Worm (Caenorhabditis elegans) whole organism, young adult: ENCODE measurements around the gene ntl-9.
A peak's percentile ranks its signal among the peaks of the same experiment; 100 is the strongest.

Source experiments
- B0019.2 ChIP-seq: fragments of 200-800 bp; sonication (Bioruptor generic); conservative IDR thresholded peaks from 2 replicates; pipeline ENCODE4 v1.3.6; 2022; ENCODE audit warnings: missing genetic modification reagents, missing genetic modification characterization, missing compliant biosample characterization
- B0035.1 ChIP-seq: sonication (generic microtip); optimal IDR thresholded peaks from 2 replicates; lab custom pipeline; 2016; ENCODE audit warnings: missing genetic modification characterization, mild to moderate bottlenecking, missing compliant biosample characterization, missing genotype, missing genetic modification reagents
- B0336.3 ChIP-seq: fragments of 200-800 bp; sonication (Bioruptor generic); IDR thresholded peaks from 2 replicates; pipeline ENCODE4 v1.3.6; 2022; ENCODE audit warnings: missing genetic modification characterization, missing compliant biosample characterization
- C17E4.6 ChIP-seq: fragments of 200-800 bp; sonication (Bioruptor generic); IDR thresholded peaks from 2 replicates; pipeline ENCODE4 v1.3.6; 2022; ENCODE audit warnings: missing genetic modification reagents, missing genetic modification characterization, missing compliant biosample characterization
- D2030.7 ChIP-seq: fragments of 200-800 bp; sonication (Bioruptor generic); IDR thresholded peaks from 2 replicates; pipeline ENCODE4 v1.3.6; 2022; ENCODE audit warnings: missing genetic modification reagents, missing genetic modification characterization, missing compliant biosample characterization
- F22D6.2 ChIP-seq: sonication (generic microtip); optimal IDR thresholded peaks from 2 replicates; lab custom pipeline; 2016; ENCODE audit warnings: mild to moderate bottlenecking, missing genetic modification characterization, missing compliant biosample characterization
- F33H1.4 ChIP-seq: fragments of 200-800 bp; sonication (Bioruptor generic); IDR thresholded peaks from 2 replicates; pipeline ENCODE4 v1.3.6; 2022; ENCODE audit warnings: missing genetic modification reagents, missing genetic modification characterization, missing compliant biosample characterization
- F49E8.2 ChIP-seq: sonication (generic microtip); optimal IDR thresholded peaks from 3 replicates; lab custom pipeline; 2017; ENCODE audit warnings: missing genetic modification characterization, mild to moderate bottlenecking, missing compliant biosample characterization, antibody characterized with exemption, moderate library complexity; ENCODE audit not compliant: insufficient read depth
- Y53G8AR.9 ChIP-seq: fragments of 200-800 bp; sonication (Bioruptor generic); conservative IDR thresholded peaks from 2 replicates; pipeline ENCODE4 v1.3.6; 2022; ENCODE audit warnings: missing genetic modification reagents, missing genetic modification characterization, missing compliant biosample characterization
- Y79H2A.3 ChIP-seq: fragments of 200-800 bp; sonication (Bioruptor generic); conservative IDR thresholded peaks from 2 replicates; pipeline ENCODE4 v1.3.6; 2022; ENCODE audit warnings: missing genetic modification reagents, missing genetic modification characterization, missing compliant biosample characterization
- Y95B8A.8 ChIP-seq: fragments of 200-800 bp; sonication (Bioruptor generic); IDR thresholded peaks from 2 replicates; pipeline ENCODE4 v1.3.6; 2022; ENCODE audit warnings: missing genetic modification reagents, missing genetic modification characterization, missing compliant biosample characterization
- ZK185.1 ChIP-seq: sonication (generic microtip); optimal IDR thresholded peaks from 2 replicates; lab custom pipeline; 2016; ENCODE audit warnings: mild to moderate bottlenecking, missing genetic modification characterization, missing compliant biosample characterization; ENCODE audit not compliant: poor library complexity, severe bottlenecking
- aptf-2 ChIP-seq: fragments of 200-800 bp; sonication (Bioruptor generic); conservative IDR thresholded peaks from 2 replicates; pipeline ENCODE4 v1.3.6; 2022; ENCODE audit warnings: missing genetic modification reagents, missing genetic modification characterization, missing compliant biosample characterization
- athp-1 ChIP-seq: sonication (generic microtip); optimal IDR thresholded peaks from 2 replicates; lab custom pipeline; 2017; ENCODE audit warnings: mild to moderate bottlenecking, missing genetic modification characterization, missing compliant biosample characterization
- attf-6 ChIP-seq: fragments of 200-800 bp; sonication (Bioruptor generic); IDR thresholded peaks from 2 replicates; pipeline ENCODE4 v1.3.6; 2022; ENCODE audit warnings: missing genetic modification reagents, missing genetic modification characterization, missing compliant biosample characterization
- cebp-1 ChIP-seq, 2 experiments: fragments of 200-800 bp in 1 of 2; sonication (Bioruptor generic) in 1 of 2; sonication (generic microtip) in 1 of 2; IDR thresholded peaks in 1 of 2; optimal IDR thresholded peaks in 1 of 2; 2 replicates each; pipeline versions ENCODE4 v1.3.6 to Lab custom; 2017 to 2022; ENCODE audit warnings: missing compliant biosample characterization in 2 of 2, missing genetic modification characterization in 2 of 2, mild to moderate bottlenecking in 1 of 2, missing genetic modification reagents in 1 of 2, moderate library complexity in 1 of 2
- die-1 ChIP-seq: sonication (generic microtip); optimal IDR thresholded peaks from 2 replicates; lab custom pipeline; 2016; ENCODE audit warnings: missing genotype, mild to moderate bottlenecking, missing genetic modification characterization, missing compliant biosample characterization
- dpff-1 ChIP-seq: sonication (generic microtip); optimal IDR thresholded peaks from 2 replicates; lab custom pipeline; 2017; ENCODE audit warnings: mild to moderate bottlenecking, missing genetic modification characterization, missing compliant biosample characterization
- efl-1 ChIP-seq: fragments of 150-350 bp; optimal IDR thresholded peaks from 2 replicates; lab custom pipeline; 2014; ENCODE audit warnings: missing biosample characterization, missing genetic modification reagents, missing genetic modification characterization
- egl-18 ChIP-seq: fragments of 200-800 bp; sonication (Bioruptor generic); IDR thresholded peaks from 2 replicates; pipeline ENCODE4 v1.3.6; 2022; ENCODE audit warnings: missing genetic modification reagents, missing genetic modification characterization, missing compliant biosample characterization
- egl-44 ChIP-seq: fragments of 200-800 bp; sonication (Bioruptor generic); IDR thresholded peaks from 2 replicates; pipeline ENCODE4 v1.3.6; 2022; ENCODE audit warnings: missing genetic modification reagents, missing genetic modification characterization, missing compliant biosample characterization
- ekl-4 ChIP-seq: fragments of 200-800 bp; sonication (Bioruptor generic); IDR thresholded peaks from 2 replicates; pipeline ENCODE4 v1.3.6; 2022; ENCODE audit warnings: missing genetic modification reagents, missing genetic modification characterization, missing compliant biosample characterization
- ets-4 ChIP-seq: fragments of 200-800 bp; sonication (Bioruptor generic); optimal IDR thresholded peaks from 2 replicates; lab custom pipeline; 2018; ENCODE audit warnings: mild to moderate bottlenecking, missing genetic modification characterization, missing compliant biosample characterization
- him-1 ChIP-seq: sonication (generic microtip); optimal IDR thresholded peaks from 2 replicates; lab custom pipeline; 2016; ENCODE audit warnings: missing genotype, missing genetic modification reagents, missing genetic modification characterization, missing compliant biosample characterization
- hlh-26 ChIP-seq: fragments of 200-800 bp; sonication (Bioruptor generic); conservative IDR thresholded peaks from 2 replicates; pipeline ENCODE4 v1.3.6; 2022; ENCODE audit warnings: missing genetic modification reagents, missing genetic modification characterization, missing compliant biosample characterization
- hrde-1 ChIP-seq: sonication (generic microtip); optimal IDR thresholded peaks from 2 replicates; lab custom pipeline; 2016; ENCODE audit warnings: missing genetic modification characterization, mild to moderate bottlenecking, missing compliant biosample characterization, moderate library complexity, missing genotype, missing genetic modification reagents, borderline replicate concordance
- hsf-1 ChIP-seq: fragments of 200-800 bp; sonication (Bioruptor generic); IDR thresholded peaks from 2 replicates; pipeline ENCODE4 v1.3.6; 2022; ENCODE audit warnings: missing genetic modification reagents, missing genetic modification characterization, missing compliant biosample characterization
- lag-1 ChIP-seq: fragments of 200-800 bp; sonication (Bioruptor generic); IDR thresholded peaks from 2 replicates; pipeline ENCODE4 v1.3.6; 2022; ENCODE audit warnings: missing genetic modification reagents, missing genetic modification characterization, missing compliant biosample characterization
- lin-40 ChIP-seq: sonication (generic microtip); optimal IDR thresholded peaks from 2 replicates; lab custom pipeline; 2016; ENCODE audit warnings: missing genetic modification characterization, mild to moderate bottlenecking, missing compliant biosample characterization, missing genotype, missing genetic modification reagents
- lin-54 ChIP-seq: fragments of 200-800 bp; sonication (Bioruptor generic); optimal IDR thresholded peaks from 2 replicates; lab custom pipeline; 2018; ENCODE audit warnings: mild to moderate bottlenecking, missing genetic modification characterization, missing compliant biosample characterization
- lir-1 ChIP-seq: fragments of 200-800 bp; sonication (Bioruptor generic); conservative IDR thresholded peaks from 2 replicates; pipeline ENCODE4 v1.3.6; 2022; ENCODE audit warnings: missing genetic modification reagents, missing genetic modification characterization, missing compliant biosample characterization
- lsl-1 ChIP-seq: fragments of 200-800 bp; sonication (Bioruptor generic); optimal IDR thresholded peaks from 2 replicates; lab custom pipeline; 2018; ENCODE audit warnings: mild to moderate bottlenecking, missing genetic modification characterization, moderate library complexity, missing compliant biosample characterization
- madf-3 ChIP-seq: fragments of 200-800 bp; sonication (Bioruptor generic); IDR thresholded peaks from 2 replicates; pipeline ENCODE4 v1.3.6; 2022; ENCODE audit warnings: missing genetic modification reagents, missing genetic modification characterization, missing compliant biosample characterization
- madf-6 ChIP-seq: fragments of 200-800 bp; sonication (Bioruptor generic); IDR thresholded peaks from 2 replicates; pipeline ENCODE4 v1.3.6; 2022; ENCODE audit warnings: missing genetic modification reagents, missing genetic modification characterization, missing compliant biosample characterization
- mel-28 ChIP-seq: sonication (generic microtip); optimal IDR thresholded peaks from 2 replicates; lab custom pipeline; 2016; ENCODE audit warnings: borderline replicate concordance, mild to moderate bottlenecking, missing genetic modification characterization, missing compliant biosample characterization
- mxl-1 ChIP-seq: sonication (generic microtip); optimal IDR thresholded peaks from 2 replicates; lab custom pipeline; 2016; ENCODE audit warnings: missing genetic modification characterization, missing compliant biosample characterization
- nfyb-1 ChIP-seq: fragments of 200-800 bp; sonication (Bioruptor generic); IDR thresholded peaks from 2 replicates; pipeline ENCODE4 v1.3.6; 2022; ENCODE audit warnings: missing genetic modification reagents, missing genetic modification characterization, missing compliant biosample characterization
- nhr-80 ChIP-seq: sonication (generic microtip); optimal IDR thresholded peaks from 2 replicates; lab custom pipeline; 2016; ENCODE audit warnings: missing genetic modification characterization, missing compliant biosample characterization
- nhr-90 ChIP-seq: sonication (generic microtip); optimal IDR thresholded peaks from 2 replicates; lab custom pipeline; 2016; ENCODE audit warnings: missing genotype, mild to moderate bottlenecking, missing genetic modification characterization, missing compliant biosample characterization
- rcor-1 ChIP-seq: fragments of 200-800 bp; sonication (Bioruptor generic); IDR thresholded peaks from 2 replicates; pipeline ENCODE4 v1.3.6; 2022; ENCODE audit warnings: missing genetic modification reagents, missing genetic modification characterization, missing compliant biosample characterization
- tbp1 ChIP-seq: fragments of 200-800 bp; sonication (Bioruptor generic); optimal IDR thresholded peaks from 2 replicates; lab custom pipeline; 2018; ENCODE audit warnings: mild to moderate bottlenecking, missing genetic modification characterization, missing compliant biosample characterization
- tbx-9 ChIP-seq: sonication (generic microtip); optimal IDR thresholded peaks from 2 replicates; lab custom pipeline; 2016; ENCODE audit warnings: borderline replicate concordance, missing genetic modification characterization, inconsistent platforms, missing compliant biosample characterization
- tlf-1 ChIP-seq: fragments of 200-800 bp; sonication (Bioruptor generic); optimal IDR thresholded peaks from 2 replicates; lab custom pipeline; 2018; ENCODE audit warnings: mild to moderate bottlenecking, missing genetic modification characterization, missing compliant biosample characterization
- unc-130 ChIP-seq: sonication (generic microtip); optimal IDR thresholded peaks from 2 replicates; lab custom pipeline; 2016; ENCODE audit warnings: missing genetic modification reagents, missing genetic modification characterization, missing compliant biosample characterization
- ztf-18 ChIP-seq: sonication (generic microtip); optimal IDR thresholded peaks from 2 replicates; lab custom pipeline; 2016; ENCODE audit warnings: missing genotype, mild to moderate bottlenecking, missing genetic modification characterization, missing compliant biosample characterization
- ztf-22 ChIP-seq: fragments of 200-800 bp; sonication (Bioruptor generic); optimal IDR thresholded peaks from 2 replicates; lab custom pipeline; 2018; ENCODE audit warnings: mild to moderate bottlenecking, missing genetic modification characterization, moderate library complexity, missing compliant biosample characterization

Gene ntl-9

ce11 chrIII:4984444-4985086, 40.3 kb downstream of the ntl-9 start, which contains the start of gene C27F2.7:
Gene C27F2.7 (minus strand): TSS chrIII:4984494.
- TF ChIP-seq madf-6 (GFP tag; lab: Robert Waterston, UW) (peak; percentile 94), dpff-1 (tag; lab: Kevin White, UChicago) (no peak), lin-40 (tag; lab: Kevin White, UChicago) (no peak), tbx-9 (tag; lab: Kevin White, UChicago) (no peak), C17E4.6 (peak; percentile 71; the same call in 1 of the 2 replicates), F22D6.2 (no peak), nhr-80 (no peak), aptf-2 (GFP tag; lab: Robert Waterston, UW) (0 out of 2 replicates have a peak, but pooled peaks have one; percentile 34), egl-44 (GFP tag; lab: Robert Waterston, UW) (no peak), ztf-22 (GFP tag; lab: Kevin White, UChicago) (no peak), F33H1.4 (GFP tag; lab: Robert Waterston, UW) (peak; percentile 76), ZK185.1 (tag; lab: Kevin White, UChicago) (no peak), die-1 (no peak), hlh-26 (no peak), tbp1 (peak; percentile 41), athp-1 (peak; percentile 67), ekl-4 (GFP tag; lab: Robert Waterston, UW) (peak; percentile 66), lsl-1 (GFP tag; lab: Kevin White, UChicago) (peak; percentile 94), D2030.7 (peak; percentile 79), attf-6 (GFP tag; lab: Robert Waterston, UW) (peak; percentile 22; the same call in 1 of the 2 replicates), him-1 (tag; lab: Kevin White, UChicago) (peak; percentile 28), cebp-1 (GFP tag; IDR thresholded peaks at IDR 0.05; lab: Robert Waterston, UW) (no peak), cebp-1 (tag; optimal IDR thresholded peaks at IDR 0.05; lab: Kevin White, UChicago) (no peak), lag-1 (GFP tag; lab: Robert Waterston, UW) (no peak), hsf-1 (peak; percentile 70), ztf-18 (tag; lab: Kevin White, UChicago) (peak; percentile 46), Y95B8A.8 (peak; percentile 81), tlf-1 (GFP tag; lab: Kevin White, UChicago) (peak; percentile 60), efl-1 (GFP tag; lab: Kevin White, UChicago) (peak; percentile 82), F49E8.2 (tag; lab: Kevin White, UChicago) (peak; percentile 72), B0336.3 (GFP tag; lab: Robert Waterston, UW) (peak; percentile 79), rcor-1 (GFP tag; lab: Robert Waterston, UW) (peak; percentile 83), nfyb-1 (GFP tag; lab: Robert Waterston, UW) (peak; percentile 95), mxl-1 (tag; lab: Kevin White, UChicago) (no peak), hrde-1 (tag; lab: Kevin White, UChicago) (peak; percentile 29), ets-4 (no peak), Y79H2A.3 (GFP tag; lab: Robert Waterston, UW) (peak; percentile 73; the same call in 1 of the 2 replicates), unc-130 (peak; percentile 45), madf-3 (GFP tag; lab: Robert Waterston, UW) (peak; percentile 70; the same call in 1 of the 2 replicates), Y53G8AR.9 (GFP tag; lab: Robert Waterston, UW) (0 out of 2 replicates have a peak, but pooled peaks have one; percentile 57), nhr-90 (tag; lab: Kevin White, UChicago) (no peak), lir-1 (GFP tag; lab: Robert Waterston, UW) (no peak), B0019.2 (GFP tag; lab: Robert Waterston, UW) (peak; percentile 68; the same call in 1 of the 2 replicates), lin-54 (GFP tag; lab: Kevin White, UChicago) (peak; percentile 75), B0035.1 (tag; lab: Kevin White, UChicago) (no peak), egl-18 (no peak), mel-28 (tag; lab: Kevin White, UChicago) (no peak)
